Worm (Caenorhabditis elegans) whole organism, L4/young adult: ENCODE data around the gene T24E12.1.

Source experiments
- W03F9.2 ChIP-seq: fragments of 150-350 bp; optimal IDR thresholded peaks from 2 replicates; lab custom pipeline; 2014; ENCODE audit warnings: missing biosample characterization, missing genetic modification characterization
- him-1 ChIP-seq: sonication (generic microtip); optimal IDR thresholded peaks from 2 replicates; lab custom pipeline; 2016; ENCODE audit warnings: missing genotype, missing genetic modification reagents, missing genetic modification characterization, missing compliant biosample characterization

- no peak for TF ChIP-seq W03F9.2
- TF ChIP-seq him-1 (tag; lab: Kevin White, UChicago), result no peak
These were observed 50.6 kb downstream of the T24E12.1 start, which contains the start of gene oac-4 for ce11 chrII:3835915-3836314.
